Fruit fly (Drosophila melanogaster) whole organism, pupa: ENCODE measurements around the gene RpL34b.

Source experiments
- CG10348 ChIP-seq: fragments of 200-800 bp; sonication (Bioruptor generic); IDR thresholded peaks from 2 replicates; pipeline ENCODE4 v1.3.6; 2022; ENCODE audit warnings: missing biosample characterization, missing genetic modification characterization
- CG12605 ChIP-seq: fragments of 200-800 bp; sonication (Bioruptor generic); IDR thresholded peaks from 2 replicates; pipeline ENCODE4 v1.3.6; 2022; ENCODE audit warnings: missing biosample characterization, missing genetic modification characterization
- CG13204 ChIP-seq: fragments of 200-800 bp; sonication (Bioruptor generic); optimal IDR thresholded peaks from 2 replicates; lab custom pipeline; 2018; ENCODE audit warnings: missing biosample characterization, mild to moderate bottlenecking, missing genetic modification characterization, moderate library complexity
- CG14655 ChIP-seq: fragments of 200-800 bp; sonication (Bioruptor generic); optimal IDR thresholded peaks from 3 replicates; lab custom pipeline; 2017; ENCODE audit warnings: mild to moderate bottlenecking, missing biosample characterization, missing genetic modification reagents, missing genetic modification characterization
- CG15710 ChIP-seq: fragments of 200-800 bp; sonication (Bioruptor generic); optimal IDR thresholded peaks from 2 replicates; lab custom pipeline; 2018; ENCODE audit warnings: missing biosample characterization, mild to moderate bottlenecking, missing genetic modification characterization, moderate library complexity
- CG17806 ChIP-seq: fragments of 200-800 bp; sonication (Bioruptor generic); optimal IDR thresholded peaks from 2 replicates; lab custom pipeline; 2018; ENCODE audit warnings: missing biosample characterization, mild to moderate bottlenecking, missing genetic modification characterization, moderate library complexity
- CG32121 ChIP-seq: fragments of 200-800 bp; sonication (Bioruptor generic); IDR thresholded peaks from 2 replicates; pipeline ENCODE4 v1.3.6; 2022; ENCODE audit warnings: missing biosample characterization, missing genetic modification characterization
- CG34367 ChIP-seq: fragments of 200-800 bp; sonication (Bioruptor generic); optimal IDR thresholded peaks from 2 replicates; lab custom pipeline; 2018; ENCODE audit warnings: missing biosample characterization, mild to moderate bottlenecking, missing genetic modification characterization
- CG4496 ChIP-seq: fragments of 200-800 bp; sonication (Bioruptor generic); IDR thresholded peaks from 3 replicates; pipeline ENCODE4 v1.3.6; 2022; ENCODE audit warnings: missing biosample characterization, missing genetic modification characterization
- CG8159 ChIP-seq: fragments of 200-800 bp; sonication (Bioruptor generic); optimal IDR thresholded peaks from 3 replicates; lab custom pipeline; 2018; ENCODE audit warnings: missing biosample characterization, mild to moderate bottlenecking, missing genetic modification characterization, moderate library complexity
- CG8301 ChIP-seq: fragments of 200-800 bp; sonication (Bioruptor generic); optimal IDR thresholded peaks from 2 replicates; lab custom pipeline; 2018; ENCODE audit warnings: missing biosample characterization, mild to moderate bottlenecking, missing genetic modification characterization
- CG9948 ChIP-seq: fragments of 200-800 bp; sonication (Bioruptor generic); optimal IDR thresholded peaks from 2 replicates; lab custom pipeline; 2018; ENCODE audit warnings: missing biosample characterization, mild to moderate bottlenecking, missing genetic modification characterization, moderate library complexity
- D1 ChIP-seq: fragments of 200-800 bp; sonication (Bioruptor generic); optimal IDR thresholded peaks from 2 replicates; lab custom pipeline; 2018; ENCODE audit warnings: missing biosample characterization, mild to moderate bottlenecking, missing genetic modification characterization, moderate library complexity
- EcR ChIP-seq: fragments of 200-800 bp; sonication (Bioruptor generic); optimal IDR thresholded peaks from 3 replicates; lab custom pipeline; 2019; ENCODE audit warnings: missing biosample characterization, missing genetic modification characterization, mild to moderate bottlenecking, moderate library complexity, missing genetic modification reagents
- Ets98B ChIP-seq: fragments of 200-800 bp; sonication (Bioruptor generic); IDR thresholded peaks from 2 replicates; pipeline ENCODE4 v1.3.6; 2022; ENCODE audit warnings: missing biosample characterization, missing genetic modification characterization
- Pif1A ChIP-seq: fragments of 200-800 bp; sonication (Bioruptor generic); optimal IDR thresholded peaks from 3 replicates; lab custom pipeline; 2016; ENCODE audit warnings: missing biosample characterization, missing genetic modification characterization
- Pif1B ChIP-seq: fragments of 200-800 bp; sonication (Bioruptor generic); optimal IDR thresholded peaks from 3 replicates; lab custom pipeline; 2016; ENCODE audit warnings: missing biosample characterization, missing genetic modification characterization
- Snoo ChIP-seq: fragments of 200-800 bp; sonication (Bioruptor generic); optimal IDR thresholded peaks from 3 replicates; lab custom pipeline; 2017; ENCODE audit warnings: missing biosample characterization, mild to moderate bottlenecking, missing genetic modification characterization, inconsistent platforms
- fd96Ca ChIP-seq: fragments of 200-800 bp; sonication (Bioruptor generic); IDR thresholded peaks from 3 replicates; pipeline ENCODE4 v1.3.6; 2022; ENCODE audit warnings: missing biosample characterization, missing genetic modification characterization
- gl ChIP-seq: fragments of 200-800 bp; sonication (Bioruptor generic); optimal IDR thresholded peaks from 2 replicates; lab custom pipeline; 2018; ENCODE audit warnings: missing biosample characterization, mild to moderate bottlenecking, missing genetic modification characterization
- rn ChIP-seq: fragments of 200-800 bp; sonication (Bioruptor generic); IDR thresholded peaks from 2 replicates; pipeline ENCODE4 v1.3.6; 2022; ENCODE audit warnings: missing biosample characterization, missing genetic modification characterization

Gene RpL34b

dm6 chr3R:9395998-9396397 is 5.0 kb downstream of the RpL34b start:
- no peak for TF ChIP-seq Ets98B
- TF ChIP-seq CG14655 (GFP tag; lab: Kevin White, UChicago) = no peak
- no peak for TF ChIP-seq Snoo
- no peak for TF ChIP-seq CG10348 (GFP tag; lab: Robert Waterston, UW)
- TF ChIP-seq, all 21 proteins: peak for 0

DNA sequence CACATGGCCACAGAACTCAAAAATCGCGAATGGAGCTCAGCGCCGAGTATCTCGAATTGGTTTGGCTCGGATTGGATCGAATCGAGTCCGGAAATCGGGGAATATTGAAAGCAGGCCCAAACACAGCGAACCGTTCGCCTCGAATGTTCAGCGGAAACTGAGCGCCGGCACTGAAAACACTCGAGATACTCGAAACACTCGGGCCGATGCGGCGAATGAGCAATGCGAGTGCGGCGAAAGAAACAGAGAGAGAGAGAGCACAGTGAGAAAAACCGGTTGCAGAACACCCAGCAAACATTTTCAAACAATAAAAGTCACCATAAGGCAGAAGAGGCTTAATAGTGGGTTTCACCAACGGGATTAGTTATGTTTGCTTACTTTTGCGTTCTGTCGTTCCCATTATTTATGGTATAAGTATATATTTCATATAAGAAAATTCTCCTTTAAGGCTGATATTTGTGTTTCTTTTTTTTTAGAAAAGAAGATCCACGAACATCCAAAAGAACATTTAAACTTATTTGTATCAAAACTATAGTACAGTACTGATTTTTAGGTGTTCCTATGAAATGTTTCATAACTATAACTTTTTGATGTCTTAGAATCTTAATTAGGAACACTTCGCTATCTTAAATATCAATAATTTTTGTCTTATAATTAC is 6.5 kb downstream of the RpL34b start, which contains the start of gene FER:
TSS of gene FER (minus strand) at position 162 of the 658 bp plus-strand sequence.
- TF ChIP-seq CG15710 (tag; lab: Kevin White, UChicago) (peak; percentile 11), Snoo (no peak), CG8159 (tag; lab: Kevin White, UChicago) (no peak), CG32121 (GFP tag; lab: Robert Waterston, UW) (peak; percentile 52), CG13204 (GFP tag; lab: Kevin White, UChicago) (peak; percentile 31), CG14655 (GFP tag; lab: Kevin White, UChicago) (no peak), CG4496 (GFP tag; lab: Robert Waterston, UW) (peak; percentile 78; the same call in 2 of the 3 replicates), Pif1A (GFP tag; lab: Kevin White, UChicago) (peak; percentile 47), Ets98B (peak; percentile 47; the same call in 1 of the 2 replicates), rn (GFP tag; lab: Robert Waterston, UW) (no peak), gl (peak; percentile 17), CG12605 (GFP tag; lab: Robert Waterston, UW) (peak; percentile 69), Pif1B (GFP tag; lab: Kevin White, UChicago) (peak; percentile 70), CG10348 (GFP tag; lab: Robert Waterston, UW) (no peak), fd96Ca (GFP tag; lab: Robert Waterston, UW) (peak; percentile 37; the same call in 1 of the 3 replicates), CG17806 (tag; lab: Kevin White, UChicago) (peak; percentile 22), EcR (GFP tag; lab: Kevin White, UChicago) (peak; percentile 41), CG34367 (peak; percentile 2)
- TF ChIP-seq, all 21 proteins: peak for 13

DNA sequence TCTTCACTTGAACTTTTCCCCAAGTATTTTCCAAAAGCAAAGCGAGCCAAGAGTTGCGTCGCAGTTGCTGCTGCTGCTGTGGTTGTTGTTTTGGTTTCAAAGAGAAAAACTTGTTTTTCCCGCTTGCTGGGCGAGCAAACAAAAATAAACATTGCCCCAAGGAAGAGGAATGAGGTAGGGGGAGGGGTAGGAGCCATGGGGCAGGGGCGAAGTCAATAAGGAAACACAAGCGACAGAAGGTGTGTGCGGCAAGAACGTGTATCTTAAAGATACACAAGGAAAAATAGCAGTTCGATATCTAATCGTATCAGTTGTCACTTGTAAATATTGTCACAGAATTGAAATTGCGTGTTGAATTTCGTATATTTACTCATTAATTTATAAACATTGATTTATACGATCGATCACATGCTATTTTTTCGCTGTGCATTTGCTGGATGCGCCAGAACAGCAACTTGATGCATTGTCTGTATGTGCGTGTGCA is 7.4 kb downstream of the RpL34b start:
- TF ChIP-seq CG4496 (GFP tag; lab: Robert Waterston, UW) = peak; percentile 98
- peak; percentile 92 for TF ChIP-seq Snoo
- peak; percentile 95 for TF ChIP-seq gl
- peak; percentile 97 for TF ChIP-seq CG9948 (tag; lab: Kevin White, UChicago)
- TF ChIP-seq Pif1B (GFP tag; lab: Kevin White, UChicago) = peak; percentile 95
- peak; percentile 89 for TF ChIP-seq D1
- TF ChIP-seq CG8159 (tag; lab: Kevin White, UChicago) = peak; percentile 96
- peak; percentile 97 for TF ChIP-seq CG15710 (tag; lab: Kevin White, UChicago)
- peak; percentile 87 for TF ChIP-seq rn (GFP tag; lab: Robert Waterston, UW)
- TF ChIP-seq Ets98B = peak; percentile 95
- peak; percentile 58 for TF ChIP-seq CG10348 (GFP tag; lab: Robert Waterston, UW)
- peak; percentile 90 for TF ChIP-seq CG32121 (GFP tag; lab: Robert Waterston, UW)
- TF ChIP-seq Pif1A (GFP tag; lab: Kevin White, UChicago) = peak; percentile 95
- peak; percentile 97 for TF ChIP-seq CG34367
- TF ChIP-seq CG12605 (GFP tag; lab: Robert Waterston, UW) = peak; percentile 97
- peak; percentile 93 for TF ChIP-seq CG13204 (GFP tag; lab: Kevin White, UChicago)
- TF ChIP-seq CG17806 (tag; lab: Kevin White, UChicago) = peak; percentile 97
- peak; percentile 73 for TF ChIP-seq EcR (GFP tag; lab: Kevin White, UChicago)
- peak; percentile 99 for TF ChIP-seq CG14655 (GFP tag; lab: Kevin White, UChicago)
- TF ChIP-seq fd96Ca (GFP tag; lab: Robert Waterston, UW) = peak; percentile 97
- peak; percentile 99 for TF ChIP-seq CG8301 (tag; lab: Kevin White, UChicago)

- TF ChIP-seq rn (GFP tag; lab: Robert Waterston, UW) (no peak), D1 (no peak), EcR (GFP tag; lab: Kevin White, UChicago) (peak; percentile 23), Pif1A (GFP tag; lab: Kevin White, UChicago) (no peak), CG34367 (no peak)
- TF ChIP-seq, all 21 proteins: peak for 1
Observed at dm6 chr3R:9392421-9392820, 8.6 kb downstream of the RpL34b start.

dm6 chr3R:9390201-9390600 is 10.8 kb downstream of the RpL34b start:
- no peak for TF ChIP-seq Pif1B (GFP tag; lab: Kevin White, UChicago)
- TF ChIP-seq CG13204 (GFP tag; lab: Kevin White, UChicago) = no peak
- no peak for TF ChIP-seq CG8301 (tag; lab: Kevin White, UChicago)
- no peak for TF ChIP-seq CG14655 (GFP tag; lab: Kevin White, UChicago)
- no peak for TF ChIP-seq CG34367
- no peak for TF ChIP-seq EcR (GFP tag; lab: Kevin White, UChicago)
- TF ChIP-seq D1 = no peak
- TF ChIP-seq fd96Ca (GFP tag; lab: Robert Waterston, UW) = no peak
- no peak for TF ChIP-seq rn (GFP tag; lab: Robert Waterston, UW)
- no peak for TF ChIP-seq CG4496 (GFP tag; lab: Robert Waterston, UW)
- TF ChIP-seq CG12605 (GFP tag; lab: Robert Waterston, UW) = no peak
- TF ChIP-seq gl = no peak
- no peak for TF ChIP-seq CG15710 (tag; lab: Kevin White, UChicago)
- no peak for TF ChIP-seq CG10348 (GFP tag; lab: Robert Waterston, UW)
- TF ChIP-seq CG8159 (tag; lab: Kevin White, UChicago) = no peak
- no peak for TF ChIP-seq Pif1A (GFP tag; lab: Kevin White, UChicago)
- TF ChIP-seq CG9948 (tag; lab: Kevin White, UChicago) = no peak
- no peak for TF ChIP-seq Snoo
